Fruit fly (Drosophila melanogaster): Measurements from ENCODE around the gene CG33920.

Gene CG33920

DNA sequence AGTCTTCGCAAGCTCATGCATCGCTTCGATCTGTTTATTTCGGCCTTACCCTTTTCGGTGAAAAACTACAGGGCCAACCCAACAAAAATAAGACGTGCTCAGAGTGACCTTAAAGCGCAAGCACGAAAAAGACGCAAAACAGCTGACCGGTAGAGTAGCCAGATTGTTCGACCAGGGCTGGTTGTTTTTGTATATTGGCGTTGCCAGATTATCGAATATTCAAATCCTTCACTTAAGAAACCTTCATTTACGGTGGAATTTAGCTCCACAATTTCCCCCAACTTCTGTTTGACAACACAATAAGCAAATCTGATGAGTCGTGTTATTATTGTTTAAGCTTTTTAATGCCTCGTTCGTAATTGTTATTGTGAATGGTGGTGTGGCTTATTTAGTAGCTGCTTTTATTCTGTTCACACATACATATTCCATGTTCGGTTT, 8.9 kb upstream of the CG33920 start, which contains the start of gene Chchd3:
Chchd3 (minus strand) TSS at position 132 of the 438 bp plus-strand sequence.
- TF ChIP-seq Myb (GFP tag; optimal IDR thresholded peaks at IDR 0.05), result peak; percentile 40
- no peak for TF ChIP-seq gcm (GFP tag; optimal IDR thresholded peaks at IDR 0.05)
- TF ChIP-seq CG30431 (GFP tag; optimal IDR thresholded peaks at IDR 0.05), result no peak
- TF ChIP-seq CG6683 (GFP tag; optimal IDR thresholded peaks at IDR 0.05), result no peak
- no peak for TF ChIP-seq Sox102F (GFP tag; optimal IDR thresholded peaks at IDR 0.05)
- no peak for TF ChIP-seq D19B (GFP tag; optimal IDR thresholded peaks at IDR 0.05)
- peak; percentile 13 for TF ChIP-seq ERR (GFP tag; optimal IDR thresholded peaks at IDR 0.05)
- peak; percentile 1 to 79 for TF ChIP-seq Pdp1 (GFP tag; optimal IDR thresholded peaks at IDR 0.05)
- TF ChIP-seq Hr39 (optimal IDR thresholded peaks at IDR 0.05), result no peak
- TF ChIP-seq Nf-YC (tag; optimal IDR thresholded peaks at IDR 0.05), result no peak
- no peak for TF ChIP-seq CG15601 (tag; optimal IDR thresholded peaks at IDR 0.05)
- TF ChIP-seq CG1529 (GFP tag; optimal IDR thresholded peaks at IDR 0.05), result no peak
- no peak for TF ChIP-seq wdn (GFP tag; IDR thresholded peaks at IDR 0.05)
- TF ChIP-seq dati (GFP tag; IDR thresholded peaks at IDR 0.05), result no peak
- TF ChIP-seq chn (GFP tag; optimal IDR thresholded peaks at IDR 0.05), result no peak
- TF ChIP-seq CG12299 (tag; optimal IDR thresholded peaks at IDR 0.05), result no peak
- no peak for TF ChIP-seq Hand (GFP tag; optimal IDR thresholded peaks at IDR 0.05)
- TF ChIP-seq gcm2 (GFP tag; optimal IDR thresholded peaks at IDR 0.05), result no peak
- TF ChIP-seq mam (GFP tag; optimal IDR thresholded peaks at IDR 0.05), result no peak
- TF ChIP-seq bigmax (GFP tag; optimal IDR thresholded peaks at IDR 0.05), result peak; percentile 6
- peak; percentile 59 for TF ChIP-seq CG14710 (tag; optimal IDR thresholded peaks at IDR 0.05)
- TF ChIP-seq CG9609 (GFP tag; optimal IDR thresholded peaks at IDR 0.05), result peak; percentile 10
- no peak for TF ChIP-seq Sox100B (GFP tag; optimal IDR thresholded peaks at IDR 0.05)
- no peak for TF ChIP-seq tna (GFP tag; IDR thresholded peaks at IDR 0.05; ENCODE audit: partially characterized antibody)
- TF ChIP-seq ranshi (GFP tag; IDR thresholded peaks at IDR 0.05), result no peak
- TF ChIP-seq CG4730 (GFP tag; IDR thresholded peaks at IDR 0.05), result no peak
- no peak for TF ChIP-seq CG11085 (GFP tag; IDR thresholded peaks at IDR 0.05)
- TF ChIP-seq ab (GFP tag; optimal IDR thresholded peaks at IDR 0.05), result no peak
- no peak for TF ChIP-seq CG7745 (tag; optimal IDR thresholded peaks at IDR 0.05)
- no peak for TF ChIP-seq CG6272 (GFP tag; IDR thresholded peaks at IDR 0.05)
- no peak for TF ChIP-seq CG31224 (GFP tag; IDR thresholded peaks at IDR 0.05)
- TF ChIP-seq CG10431 (GFP tag; optimal IDR thresholded peaks at IDR 0.05), result no peak
- TF ChIP-seq Spps (tag; optimal IDR thresholded peaks at IDR 0.05), result no peak
- TF ChIP-seq usp (GFP tag; optimal IDR thresholded peaks at IDR 0.05), result no peak
- TF ChIP-seq CG32532 (GFP tag; IDR thresholded peaks at IDR 0.05), result no peak
- TF ChIP-seq croc (GFP tag; conservative IDR thresholded peaks at IDR 0.05), result no peak
- no peak for TF ChIP-seq sr (GFP tag; IDR thresholded peaks at IDR 0.05)
- TF ChIP-seq CG18599 (GFP tag; optimal IDR thresholded peaks at IDR 0.05), result no peak
- TF ChIP-seq NK7.1 (GFP tag; optimal IDR thresholded peaks at IDR 0.05), result no peak
- no peak for TF ChIP-seq ATbp (GFP tag; optimal IDR thresholded peaks at IDR 0.05)
- no peak for TF ChIP-seq CG4707 (GFP tag; optimal IDR thresholded peaks at IDR 0.05)
- no peak for TF ChIP-seq eve (GFP tag; optimal IDR thresholded peaks at IDR 0.05)
- no peak for TF ChIP-seq CG7372 (GFP tag; IDR thresholded peaks at IDR 0.05)
- no peak for TF ChIP-seq luna (GFP tag; optimal IDR thresholded peaks at IDR 0.05)
- TF ChIP-seq CkIIα-i1 (GFP tag; IDR thresholded peaks at IDR 0.05), result no peak
- TF ChIP-seq Jarid2 (GFP tag; optimal IDR thresholded peaks at IDR 0.05), result no peak
- no peak for TF ChIP-seq disco-r (GFP tag; optimal IDR thresholded peaks at IDR 0.05)
- TF ChIP-seq Lim3 (GFP tag; IDR thresholded peaks at IDR 0.05), result no peak
- no peak for TF ChIP-seq ham (GFP tag; IDR thresholded peaks at IDR 0.05)
- TF ChIP-seq CG15269 (tag; optimal IDR thresholded peaks at IDR 0.05), result no peak
- TF ChIP-seq Asciz (GFP tag; optimal IDR thresholded peaks at IDR 0.05), result no peak
- TF ChIP-seq trem (tag; optimal IDR thresholded peaks at IDR 0.05), result peak; percentile 40
- no peak for TF ChIP-seq Meics (GFP tag; optimal IDR thresholded peaks at IDR 0.05)

Measured in whole organism, embryonic.